Worm (Caenorhabditis elegans) whole organism, L3 larva: ENCODE results near the gene ugt-49.

ENCODE experiments used
- R02D3.7 ChIP-seq: fragments of 150-350 bp; optimal IDR thresholded peaks from 2 replicates; lab custom pipeline; 2014; ENCODE audit warnings: missing biosample characterization, missing genetic modification characterization
- ZK546.5 ChIP-seq: sonication (generic microtip); optimal IDR thresholded peaks from 2 replicates; lab custom pipeline; 2017; ENCODE audit warnings: missing biosample characterization, missing genetic modification characterization
- aly-2 ChIP-seq: fragments of 150-350 bp; optimal IDR thresholded peaks from 2 replicates; lab custom pipeline; 2014; ENCODE audit warnings: missing biosample characterization, missing genetic modification characterization
- ama-1 ChIP-seq: fragments of 150-350 bp; optimal IDR thresholded peaks from 2 replicates; lab custom pipeline; 2018
- ceh-28 ChIP-seq: fragments of 150-350 bp; optimal IDR thresholded peaks from 2 replicates; lab custom pipeline; 2014; ENCODE audit warnings: missing biosample characterization, missing genetic modification reagents, missing genetic modification characterization
- ceh-82 ChIP-seq: fragments of 150-350 bp; optimal IDR thresholded peaks from 2 replicates; lab custom pipeline; 2014; ENCODE audit warnings: missing biosample characterization, missing genetic modification characterization
- ceh-9 ChIP-seq: sonication (generic microtip); optimal IDR thresholded peaks from 2 replicates; lab custom pipeline; 2018; ENCODE audit warnings: missing biosample characterization, missing genetic modification characterization
- daf-12 ChIP-seq: fragments of 150-350 bp; optimal IDR thresholded peaks from 2 replicates; lab custom pipeline; 2014; ENCODE audit warnings: missing biosample characterization, missing genetic modification reagents, missing genetic modification characterization
- egl-27 ChIP-seq: sonication (generic microtip); optimal IDR thresholded peaks from 4 replicates; lab custom pipeline; 2017; ENCODE audit warnings: missing biosample characterization, missing genetic modification reagents, missing genetic modification characterization
- egl-5 ChIP-seq: fragments of 150-350 bp; optimal IDR thresholded peaks from 2 replicates; lab custom pipeline; 2017; ENCODE audit warnings: missing biosample characterization, missing genetic modification reagents, missing genetic modification characterization, inconsistent platforms
- elt-1 ChIP-seq: fragments of 150-350 bp; optimal IDR thresholded peaks from 2 replicates; lab custom pipeline; 2014; ENCODE audit warnings: missing biosample characterization, missing genetic modification characterization
- elt-2 ChIP-seq: sonication (generic microtip); optimal IDR thresholded peaks from 2 replicates; lab custom pipeline; 2016; ENCODE audit warnings: missing genetic modification reagents, mild to moderate bottlenecking, missing genetic modification characterization, missing compliant biosample characterization
- elt-3 ChIP-seq, 3 experiments: fragments of 150-350 bp in 1 of 3; sonication (generic microtip) in 2 of 3; optimal IDR thresholded peaks; 2 replicates in 2 of 3; 4 replicates in 1 of 3; lab custom pipeline; 2014 to 2017; ENCODE audit warnings: missing biosample characterization in 3 of 3, missing genetic modification characterization in 3 of 3
- fkh-10 ChIP-seq: sonication (generic microtip); optimal IDR thresholded peaks from 2 replicates; lab custom pipeline; 2017; ENCODE audit warnings: missing biosample characterization, missing genetic modification reagents, missing genetic modification characterization
- fkh-2 ChIP-seq: fragments of 150-350 bp; optimal IDR thresholded peaks from 2 replicates; lab custom pipeline; 2014; ENCODE audit warnings: missing biosample characterization, missing genetic modification reagents, missing genetic modification characterization
- fos-1 ChIP-seq: fragments of 150-350 bp; optimal IDR thresholded peaks from 2 replicates; lab custom pipeline; 2014; ENCODE audit warnings: missing biosample characterization, missing genetic modification characterization
- hmg-11 ChIP-seq: sonication (generic microtip); optimal IDR thresholded peaks from 2 replicates; lab custom pipeline; 2016; ENCODE audit warnings: missing genetic modification characterization, missing compliant biosample characterization
- jun-1 ChIP-seq: fragments of 150-350 bp; optimal IDR thresholded peaks from 2 replicates; lab custom pipeline; 2014; ENCODE audit warnings: missing biosample characterization, missing genetic modification reagents, missing genetic modification characterization
- lin-15B ChIP-seq: fragments of 150-350 bp; optimal IDR thresholded peaks from 2 replicates; lab custom pipeline; 2014; ENCODE audit warnings: missing biosample characterization, missing genetic modification characterization
- lsy-12 ChIP-seq: sonication (generic microtip); optimal IDR thresholded peaks from 2 replicates; lab custom pipeline; 2016; ENCODE audit warnings: mild to moderate bottlenecking, missing genetic modification characterization, missing compliant biosample characterization
- mdl-1 ChIP-seq: fragments of 150-350 bp; optimal IDR thresholded peaks from 2 replicates; lab custom pipeline; 2014; ENCODE audit warnings: missing biosample characterization, missing genetic modification characterization
- nfya-1 ChIP-seq: sonication (generic microtip); optimal IDR thresholded peaks from 2 replicates; lab custom pipeline; 2017; ENCODE audit warnings: missing genetic modification characterization, mild to moderate bottlenecking, missing compliant biosample characterization, antibody characterized with exemption, moderate library complexity; ENCODE audit not compliant: insufficient read depth
- nhr-11 ChIP-seq: fragments of 150-350 bp; optimal IDR thresholded peaks from 2 replicates; lab custom pipeline; 2014; ENCODE audit warnings: missing biosample characterization, missing genetic modification characterization
- nhr-12 ChIP-seq: fragments of 150-350 bp; optimal IDR thresholded peaks from 2 replicates; lab custom pipeline; 2014; ENCODE audit warnings: missing biosample characterization, missing genetic modification characterization
- nhr-23 ChIP-seq: fragments of 150-350 bp; optimal IDR thresholded peaks from 2 replicates; lab custom pipeline; 2014; ENCODE audit warnings: missing biosample characterization, missing genetic modification reagents, missing genetic modification characterization
- nhr-237 ChIP-seq: fragments of 150-350 bp; optimal IDR thresholded peaks from 2 replicates; lab custom pipeline; 2014; ENCODE audit warnings: missing biosample characterization, missing genetic modification characterization
- nhr-25 ChIP-seq: sonication (generic microtip); optimal IDR thresholded peaks from 2 replicates; lab custom pipeline; 2017; ENCODE audit warnings: missing biosample characterization, missing genetic modification characterization
- nhr-28 ChIP-seq: fragments of 150-350 bp; optimal IDR thresholded peaks from 2 replicates; lab custom pipeline; 2014; ENCODE audit warnings: missing biosample characterization, missing genetic modification characterization
- nhr-67 ChIP-seq: fragments of 150-350 bp; optimal IDR thresholded peaks from 2 replicates; lab custom pipeline; 2014; ENCODE audit warnings: missing biosample characterization, missing genetic modification characterization
- nhr-76 ChIP-seq: fragments of 150-350 bp; sonication (generic microtip); optimal IDR thresholded peaks from 5 replicates; lab custom pipeline; 2014; ENCODE audit warnings: missing biosample characterization, missing genetic modification characterization
- pha-4 ChIP-seq: fragments of 150-350 bp; optimal IDR thresholded peaks from 2 replicates; lab custom pipeline; 2014; ENCODE audit warnings: missing biosample characterization, missing genetic modification reagents, missing genetic modification characterization
- pqm-1 ChIP-seq: fragments of 150-350 bp; optimal IDR thresholded peaks from 2 replicates; lab custom pipeline; 2017; ENCODE audit warnings: missing biosample characterization, missing genetic modification characterization, inconsistent platforms
- skn-1 ChIP-seq: fragments of 150-350 bp; optimal IDR thresholded peaks from 2 replicates; lab custom pipeline; 2014; ENCODE audit warnings: missing biosample characterization, missing genetic modification characterization
- unc-62 ChIP-seq: fragments of 150-350 bp; sonication (generic microtip); optimal IDR thresholded peaks from 4 replicates; lab custom pipeline; 2014; ENCODE audit warnings: missing biosample characterization, missing genetic modification reagents, missing genetic modification characterization
- zag-1 ChIP-seq: fragments of 150-350 bp; optimal IDR thresholded peaks from 2 replicates; lab custom pipeline; 2014; ENCODE audit warnings: missing biosample characterization, missing genetic modification characterization
- ztf-11 ChIP-seq: fragments of 150-350 bp; optimal IDR thresholded peaks from 2 replicates; lab custom pipeline; 2014; ENCODE audit warnings: missing biosample characterization, missing genetic modification characterization

Gene ugt-49

DNA sequence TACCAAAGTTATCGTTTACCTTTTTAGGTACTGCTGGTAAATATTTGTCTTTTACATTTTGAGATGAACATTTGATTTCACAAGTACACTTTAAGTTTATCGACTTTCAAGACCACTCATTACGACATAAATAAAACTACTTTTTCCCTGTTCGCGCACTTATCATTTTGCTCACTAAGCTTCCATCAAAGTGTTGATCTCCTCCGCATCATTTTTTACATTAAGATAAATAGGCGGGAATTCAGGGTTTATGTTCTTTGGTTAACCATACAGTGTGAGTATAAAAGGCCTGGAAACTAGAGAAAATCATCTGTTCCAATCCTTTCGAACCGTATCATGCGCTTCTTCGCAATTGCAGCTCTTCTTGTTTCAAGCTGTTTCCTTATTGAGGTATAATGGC, 10.0 kb downstream of the ugt-49 start, which contains the start of gene pqn-2:
Gene pqn-2, plus strand, starts transcription at position 301 of the 400 bp plus-strand sequence.
- TF ChIP-seq elt-3 (tag; optimal IDR thresholded peaks at IDR 0.05; lab: Kevin White, UChicago) (no peak), nhr-67 (no peak), egl-5 (no peak), egl-27 (tag; lab: Kevin White, UChicago) (no peak), ceh-28 (no peak), fkh-2 (tag; lab: Kevin White, UChicago) (no peak), aly-2 (no peak), nfya-1 (no peak), fkh-10 (GFP tag; lab: Kevin White, UChicago) (no peak), elt-1 (tag; lab: Kevin White, UChicago) (no peak), daf-12 (tag; lab: Kevin White, UChicago) (no peak), lin-15B (tag; lab: Kevin White, UChicago) (no peak), hmg-11 (tag; lab: Kevin White, UChicago) (no peak), nhr-11 (tag; lab: Kevin White, UChicago) (no peak), jun-1 (no peak), nhr-28 (tag; lab: Kevin White, UChicago) (no peak), fos-1 (tag; lab: Kevin White, UChicago) (no peak), unc-62 (GFP tag; lab: Kevin White, UChicago) (no peak), nhr-76 (tag; lab: Kevin White, UChicago) (no peak)

DNA sequence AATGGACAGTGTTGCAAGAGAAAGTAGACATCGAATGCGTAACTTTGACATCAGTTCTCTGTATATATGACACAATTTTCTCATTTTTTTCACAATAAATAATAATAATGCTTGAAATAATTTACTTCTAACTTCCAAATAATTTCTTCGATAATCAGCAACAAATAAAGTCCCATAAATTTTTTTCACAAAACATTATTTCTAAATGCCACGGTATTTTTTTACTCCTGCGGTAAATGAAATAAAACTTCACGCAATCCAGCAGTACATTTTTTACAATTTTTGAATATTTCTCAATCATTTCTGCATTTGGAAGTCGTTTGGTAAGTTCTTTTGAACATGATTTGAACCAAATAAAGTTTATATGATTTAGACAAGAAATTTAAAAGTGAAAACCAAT, 11.8 kb downstream of the ugt-49 start, which contains the start of gene spe-10:
Gene spe-10, plus strand, starts transcription at position 301 of the 400 bp plus-strand sequence.
- no peak for TF ChIP-seq nhr-76 (tag; lab: Kevin White, UChicago)
- TF ChIP-seq nhr-28 (tag; lab: Kevin White, UChicago): no peak
- TF ChIP-seq skn-1 (tag; lab: Kevin White, UChicago): no peak
- no peak for TF ChIP-seq pqm-1
- TF ChIP-seq nhr-237 (tag; lab: Kevin White, UChicago): no peak
- no peak for TF ChIP-seq nhr-12 (tag; lab: Kevin White, UChicago)
- TF ChIP-seq daf-12 (tag; lab: Kevin White, UChicago): no peak
- TF ChIP-seq R02D3.7 (tag; lab: Kevin White, UChicago): no peak
- no peak for TF ChIP-seq nfya-1
- TF ChIP-seq aly-2: no peak

DNA sequence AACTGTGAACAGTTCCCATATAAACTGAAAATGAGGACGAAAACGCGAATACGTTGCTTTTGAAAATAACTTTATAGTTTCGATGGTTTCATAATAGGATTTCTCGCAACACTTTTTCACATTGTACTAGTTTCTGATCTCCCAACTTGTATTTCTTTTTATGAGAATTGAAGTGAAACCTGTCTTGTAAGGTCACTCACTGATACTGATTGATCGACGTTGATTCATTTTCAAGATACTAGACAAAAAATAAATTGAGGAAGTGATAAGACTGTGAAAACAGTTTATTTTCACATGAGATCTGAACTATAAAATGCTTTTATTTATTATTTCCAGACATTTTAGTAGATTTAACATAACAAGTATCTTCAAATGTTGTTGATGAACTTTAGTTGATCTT, 15.3 kb downstream of the ugt-49 start:
- TF ChIP-seq ztf-11 (tag; lab: Kevin White, UChicago) (no peak), nhr-23 (peak; percentile 24), elt-2 (tag; lab: Kevin White, UChicago) (no peak), hmg-11 (tag; lab: Kevin White, UChicago) (no peak), nhr-11 (tag; lab: Kevin White, UChicago) (no peak), elt-3 (tag; optimal IDR thresholded peaks at IDR 0.05; lab: Kevin White, UChicago) (peak in 1 of 3 experiments; percentile 35), nhr-25 (tag; lab: Kevin White, UChicago) (peak; percentile 24), ceh-9 (no peak), lsy-12 (tag; lab: Kevin White, UChicago) (no peak), zag-1 (tag; lab: Kevin White, UChicago) (no peak), mdl-1 (no peak)
- TF ChIP-seq, all 47 proteins: peak for 3

DNA sequence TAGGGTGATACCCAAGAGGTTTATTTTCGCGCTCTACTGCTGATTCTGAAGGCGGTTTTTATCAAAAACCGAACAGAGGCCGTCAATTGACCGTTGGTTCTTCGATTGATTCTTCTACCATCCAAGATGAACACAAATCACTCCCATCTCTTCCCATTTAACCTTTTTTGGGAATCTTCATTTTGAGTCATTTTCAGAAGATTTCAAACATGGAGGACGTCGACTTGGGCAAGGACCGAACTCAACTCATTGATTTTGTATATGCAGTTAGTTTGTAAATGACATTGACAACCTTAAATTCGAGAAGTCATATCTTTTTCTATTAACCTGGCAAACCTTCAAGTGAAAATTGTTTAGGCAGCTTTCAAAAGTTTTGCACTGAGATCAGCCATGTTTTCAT, 16.2 kb downstream of the ugt-49 start, which contains the start of gene AC3.5:
Gene AC3.5, plus strand, starts transcription at position 210 of the 400 bp plus-strand sequence.
- TF ChIP-seq nhr-12 (tag; lab: Kevin White, UChicago) (no peak), nhr-28 (tag; lab: Kevin White, UChicago) (no peak), aly-2 (no peak), elt-3 (tag; optimal IDR thresholded peaks at IDR 0.05; lab: Kevin White, UChicago) (no peak), elt-1 (tag; lab: Kevin White, UChicago) (no peak), ceh-9 (no peak), pha-4 (no peak), nhr-67 (no peak), ZK546.5 (tag; lab: Kevin White, UChicago) (no peak), unc-62 (GFP tag; lab: Kevin White, UChicago) (no peak), nhr-11 (tag; lab: Kevin White, UChicago) (no peak), R02D3.7 (tag; lab: Kevin White, UChicago) (no peak), daf-12 (tag; lab: Kevin White, UChicago) (no peak), nhr-76 (tag; lab: Kevin White, UChicago) (no peak), ama-1 (lab: Kevin White, UChicago) (no peak), ceh-82 (tag; lab: Kevin White, UChicago) (no peak)
